Fruit fly (Drosophila melanogaster) whole organism, embryonic: ENCODE results near the gene CG6296.
A peak's percentile ranks its signal among the peaks of the same experiment; 100 is the strongest.

Experiments
- Aef1 ChIP-seq: fragments of 200-800 bp; sonication (Bioruptor generic); IDR thresholded peaks from 3 replicates; pipeline ENCODE4 v1.3.6; 2022; ENCODE audit warnings: missing biosample characterization, missing genetic modification characterization
- B-H1 ChIP-seq: fragments of 200-800 bp; sonication (Bioruptor generic); IDR thresholded peaks from 3 replicates; pipeline ENCODE4 v1.3.6; 2022; ENCODE audit warnings: missing biosample characterization, missing genetic modification characterization
- B-H2 ChIP-seq: fragments of 200-800 bp; sonication (Bioruptor generic); optimal IDR thresholded peaks from 2 replicates; lab custom pipeline; 2018; ENCODE audit warnings: missing biosample characterization, mild to moderate bottlenecking, missing genetic modification characterization
- CG10543 ChIP-seq: fragments of 200-800 bp; sonication (Bioruptor generic); optimal IDR thresholded peaks from 3 replicates; lab custom pipeline; 2017; ENCODE audit warnings: missing biosample characterization, mild to moderate bottlenecking, missing genetic modification characterization, moderate library complexity
- CG10654 ChIP-seq: fragments of 200-800 bp; sonication (Bioruptor generic); optimal IDR thresholded peaks from 2 replicates; lab custom pipeline; 2016; ENCODE audit warnings: missing biosample characterization, missing genetic modification characterization
- CG11093 ChIP-seq: fragments of 200-800 bp; sonication (Bioruptor generic); IDR thresholded peaks from 3 replicates; pipeline ENCODE4 v1.3.6; 2022; ENCODE audit warnings: missing biosample characterization, missing genetic modification characterization
- CG11247 ChIP-seq: fragments of 200-800 bp; sonication (Bioruptor generic); IDR thresholded peaks from 2 replicates; pipeline ENCODE4 v1.3.6; 2022; ENCODE audit warnings: missing biosample characterization, missing genetic modification characterization
- CG11560 ChIP-seq: fragments of 200-800 bp; sonication (Bioruptor generic); IDR thresholded peaks from 3 replicates; pipeline ENCODE4 v1.3.6; 2022; ENCODE audit warnings: missing biosample characterization, missing genetic modification characterization
- CG11695 ChIP-seq: fragments of 200-800 bp; sonication (Bioruptor generic); IDR thresholded peaks from 3 replicates; pipeline ENCODE4 v1.3.6; 2022; ENCODE audit warnings: missing biosample characterization, missing genetic modification characterization
- CG12071 ChIP-seq: fragments of 200-800 bp; sonication (Bioruptor generic); optimal IDR thresholded peaks from 3 replicates; lab custom pipeline; 2018; ENCODE audit warnings: missing biosample characterization, mild to moderate bottlenecking, missing genetic modification characterization
- CG12769 ChIP-seq: fragments of 200-800 bp; sonication (Bioruptor generic); optimal IDR thresholded peaks from 2 replicates; lab custom pipeline; 2019; ENCODE audit warnings: missing biosample characterization, mild to moderate bottlenecking, missing genetic modification characterization, moderate library complexity
- CG12942 ChIP-seq: fragments of 200-800 bp; sonication (Bioruptor generic); optimal IDR thresholded peaks from 3 replicates; lab custom pipeline; 2016; ENCODE audit warnings: missing biosample characterization, missing genetic modification characterization
- CG13296 ChIP-seq: fragments of 200-800 bp; sonication (Bioruptor generic); optimal IDR thresholded peaks from 3 replicates; lab custom pipeline; 2018; ENCODE audit warnings: missing biosample characterization, mild to moderate bottlenecking, missing genetic modification characterization
- CG13775 ChIP-seq: fragments of 200-800 bp; sonication (Bioruptor generic); optimal IDR thresholded peaks from 3 replicates; lab custom pipeline; 2017; ENCODE audit warnings: missing biosample characterization, mild to moderate bottlenecking, missing genetic modification characterization
- CG1603 ChIP-seq: fragments of 200-800 bp; sonication (Bioruptor generic); optimal IDR thresholded peaks from 2 replicates; lab custom pipeline; 2019; ENCODE audit warnings: missing biosample characterization, mild to moderate bottlenecking, missing genetic modification characterization, moderate library complexity
- CG17328 ChIP-seq: fragments of 200-800 bp; sonication (Bioruptor generic); IDR thresholded peaks from 2 replicates; pipeline ENCODE4 v1.3.6; 2022; ENCODE audit warnings: missing biosample characterization, missing genetic modification characterization
- CG1792 ChIP-seq: fragments of 200-800 bp; sonication (Bioruptor generic); optimal IDR thresholded peaks from 2 replicates; lab custom pipeline; 2016; ENCODE audit warnings: missing biosample characterization, missing genetic modification characterization
- CG18476 ChIP-seq: fragments of 200-800 bp; sonication (Bioruptor generic); optimal IDR thresholded peaks from 2 replicates; lab custom pipeline; 2016; ENCODE audit warnings: missing biosample characterization, mild to moderate bottlenecking, missing genetic modification characterization
- CG30431 ChIP-seq: fragments of 200-800 bp; sonication (Bioruptor generic); optimal IDR thresholded peaks from 2 replicates; lab custom pipeline; 2017; ENCODE audit warnings: missing biosample characterization, missing genetic modification characterization
- CG3281 ChIP-seq: fragments of 200-800 bp; sonication (Bioruptor generic); optimal IDR thresholded peaks from 3 replicates; lab custom pipeline; 2017; ENCODE audit warnings: missing biosample characterization, mild to moderate bottlenecking, missing genetic modification characterization
- CG5953 ChIP-seq: fragments of 200-800 bp; sonication (Bioruptor generic); IDR thresholded peaks from 2 replicates; pipeline ENCODE4 v1.3.6; 2022; ENCODE audit warnings: missing biosample characterization, missing genetic modification characterization
- CG8290 ChIP-seq, 3 experiments: fragments of 200-800 bp; sonication (Bioruptor generic); optimal IDR thresholded peaks; 2 replicates each; lab custom pipeline; 2016 to 2019; ENCODE audit warnings: missing biosample characterization in 3 of 3, missing genetic modification characterization in 3 of 3, mild to moderate bottlenecking in 2 of 3, moderate library complexity in 1 of 3
- CG9876 ChIP-seq: fragments of 200-800 bp; sonication (Bioruptor generic); optimal IDR thresholded peaks from 2 replicates; lab custom pipeline; 2016; ENCODE audit warnings: missing biosample characterization, missing genetic modification characterization
- Dp ChIP-seq: fragments of 200-800 bp; sonication (Bioruptor generic); optimal IDR thresholded peaks from 2 replicates; lab custom pipeline; 2018; ENCODE audit warnings: missing biosample characterization, mild to moderate bottlenecking, missing genetic modification characterization, moderate library complexity
- Ets65A ChIP-seq: fragments of 200-800 bp; sonication (Bioruptor generic); peaks from one replicate; lab custom pipeline; 2016; ENCODE audit warnings: missing biosample characterization, missing genetic modification characterization
- Fer1 ChIP-seq: fragments of 200-800 bp; sonication (Bioruptor generic); optimal IDR thresholded peaks from 2 replicates; lab custom pipeline; 2017; ENCODE audit warnings: missing biosample characterization, mild to moderate bottlenecking, missing genetic modification characterization
- GATAe ChIP-seq: fragments of 200-800 bp; sonication (Bioruptor generic); conservative IDR thresholded peaks from 2 replicates; pipeline ENCODE4 v1.3.6; 2022; ENCODE audit warnings: missing biosample characterization, missing genetic modification characterization
- Gsc ChIP-seq: fragments of 200-800 bp; sonication (Bioruptor generic); IDR thresholded peaks from 2 replicates; pipeline ENCODE4 v1.3.6; 2022; ENCODE audit warnings: missing biosample characterization, missing genetic modification characterization
- HmgZ ChIP-seq: fragments of 200-800 bp; sonication (Bioruptor generic); optimal IDR thresholded peaks from 2 replicates; lab custom pipeline; 2018; ENCODE audit warnings: missing biosample characterization, mild to moderate bottlenecking, missing genetic modification characterization
- Hmr ChIP-seq: fragments of 200-800 bp; sonication (Bioruptor generic); optimal IDR thresholded peaks from 3 replicates; lab custom pipeline; 2017; ENCODE audit warnings: mild to moderate bottlenecking, missing biosample characterization, missing genetic modification reagents, missing genetic modification characterization
- MTF-1 ChIP-seq: fragments of 200-800 bp; sonication (Bioruptor generic); optimal IDR thresholded peaks from 2 replicates; lab custom pipeline; 2018; ENCODE audit warnings: missing biosample characterization, mild to moderate bottlenecking, missing genetic modification characterization, borderline replicate concordance
- Med ChIP-seq: fragments of 200-800 bp; sonication (Bioruptor generic); peaks from one replicate; lab custom pipeline; 2016; ENCODE audit warnings: missing biosample characterization, missing genetic modification characterization, mild to moderate bottlenecking, inconsistent platforms, moderate library complexity
- Pdp1 ChIP-seq, 2 experiments: fragments of 200-800 bp; sonication (Bioruptor generic); optimal IDR thresholded peaks; 3 replicates each; lab custom pipeline; 2016; ENCODE audit warnings: missing biosample characterization in 2 of 2, missing genetic modification characterization in 2 of 2, mild to moderate bottlenecking in 1 of 2, moderate library complexity in 1 of 2
- Ptx1 ChIP-seq: fragments of 200-800 bp; sonication (Bioruptor generic); IDR thresholded peaks from 2 replicates; pipeline ENCODE4 v1.3.6; 2022; ENCODE audit warnings: missing biosample characterization, missing genetic modification characterization
- cwo ChIP-seq: fragments of 200-800 bp; sonication (Bioruptor generic); optimal IDR thresholded peaks from 3 replicates; lab custom pipeline; 2017; ENCODE audit warnings: missing biosample characterization, missing genetic modification characterization, mild to moderate bottlenecking, moderate library complexity, missing genetic modification reagents
- exex ChIP-seq: fragments of 200-800 bp; sonication (Bioruptor generic); optimal IDR thresholded peaks from 4 replicates; lab custom pipeline; 2018; ENCODE audit warnings: missing biosample characterization, mild to moderate bottlenecking, missing genetic modification characterization, moderate library complexity
- gem ChIP-seq: fragments of 200-800 bp; sonication (Bioruptor generic); optimal IDR thresholded peaks from 2 replicates; lab custom pipeline; 2019; ENCODE audit warnings: missing biosample characterization, mild to moderate bottlenecking, missing genetic modification characterization, moderate library complexity
- grn ChIP-seq: fragments of 200-800 bp; sonication (Bioruptor generic); optimal IDR thresholded peaks from 3 replicates; lab custom pipeline; 2017; ENCODE audit warnings: missing biosample characterization, missing genetic modification characterization
- lab ChIP-seq: fragments of 200-800 bp; sonication (Bioruptor generic); optimal IDR thresholded peaks from 3 replicates; lab custom pipeline; 2017; ENCODE audit warnings: missing biosample characterization, missing genetic modification characterization, mild to moderate bottlenecking, moderate library complexity, missing genetic modification reagents
- mirr ChIP-seq: fragments of 200-800 bp; sonication (Bioruptor generic); optimal IDR thresholded peaks from 3 replicates; lab custom pipeline; 2018; ENCODE audit warnings: missing biosample characterization, mild to moderate bottlenecking, missing genetic modification characterization
- nau ChIP-seq: fragments of 200-800 bp; sonication (Bioruptor generic); optimal IDR thresholded peaks from 3 replicates; lab custom pipeline; 2017; ENCODE audit warnings: missing biosample characterization, mild to moderate bottlenecking, missing genetic modification characterization, missing genetic modification reagents
- pan ChIP-seq, 4 experiments: fragments of >200 bp in 3 of 4; fragments of 200-800 bp in 1 of 4; sonication (Bioruptor generic) in 1 of 4; optimal IDR thresholded peaks in 3 of 4; IDR thresholded peaks in 1 of 4; 2 replicates each; pipeline versions ENCODE4 v1.3.6 to Lab custom; 2017 to 2022; ENCODE audit warnings: missing biosample characterization in 2 of 4, missing genetic modification characterization in 2 of 4, mixed read lengths in 1 of 4
- pb ChIP-seq: fragments of 200-800 bp; sonication (Bioruptor generic); optimal IDR thresholded peaks from 3 replicates; lab custom pipeline; 2016; ENCODE audit warnings: missing biosample characterization, missing genetic modification characterization
- sd ChIP-seq: fragments of 200-800 bp; sonication (Bioruptor generic); optimal IDR thresholded peaks from 3 replicates; lab custom pipeline; 2018; ENCODE audit warnings: missing biosample characterization, mild to moderate bottlenecking, missing genetic modification characterization, moderate library complexity
- slp2 ChIP-seq: fragments of 200-800 bp; sonication (Bioruptor generic); optimal IDR thresholded peaks from 2 replicates; lab custom pipeline; 2016; ENCODE audit warnings: missing biosample characterization, missing genetic modification characterization
- sob ChIP-seq: fragments of 200-800 bp; sonication (Bioruptor generic); IDR thresholded peaks from 2 replicates; pipeline ENCODE4 v1.3.6; 2022; ENCODE audit warnings: missing biosample characterization, missing genetic modification characterization
- stc ChIP-seq: fragments of 200-800 bp; sonication (Bioruptor generic); IDR thresholded peaks from 2 replicates; pipeline ENCODE4 v1.3.6; 2022; ENCODE audit warnings: missing biosample characterization, missing genetic modification characterization

The CG6296 gene

dm6 chr3R:26988412-26988981 is 16.8 kb downstream of the CG6296 start, which contains the start of gene CG31075 (continued):
- TF ChIP-seq CG10543 (GFP tag; lab: Kevin White, UChicago) (no peak), HmgZ (peak; percentile 22), Aef1 (GFP tag; lab: Robert Waterston, UW) (peak; percentile 77), pan (optimal IDR thresholded peaks at IDR 0.05; lab: Kevin White, UChicago) (no peak), pan (GFP tag; optimal IDR thresholded peaks at IDR 0.05 in 1 of 2, IDR thresholded peaks at IDR 0.05 in 1 of 2) (peak in 1 of 2 experiments; percentile 62), MTF-1 (GFP tag; lab: Kevin White, UChicago) (no peak), CG11247 (GFP tag; lab: Robert Waterston, UW) (peak; percentile 25; the same call in 1 of the 2 replicates), stc (GFP tag; lab: Robert Waterston, UW) (no peak; the same call in 1 of the 2 replicates), Ptx1 (GFP tag; lab: Robert Waterston, UW) (peak; percentile 49; the same call in 1 of the 2 replicates), GATAe (peak; percentile 17; the same call in 1 of the 2 replicates), CG18476 (GFP tag; lab: Kevin White, UChicago) (peak; percentile 52), CG1603 (tag; lab: Kevin White, UChicago) (peak; percentile 9), CG11560 (no peak), cwo (peak; percentile 63), CG5953 (GFP tag; lab: Robert Waterston, UW) (peak; percentile 65; the same call in 1 of the 2 replicates), pb (GFP tag; lab: Kevin White, UChicago) (no peak), CG10654 (GFP tag; lab: Kevin White, UChicago) (peak; percentile 8), Gsc (GFP tag; lab: Robert Waterston, UW) (no peak), CG17328 (GFP tag; lab: Robert Waterston, UW) (peak; percentile 58), Pdp1 (GFP tag; optimal IDR thresholded peaks at IDR 0.05; lab: Kevin White, UChicago) (peak in 1 of 2 experiments; percentile 2), nau (GFP tag; lab: Kevin White, UChicago) (peak; percentile 7)

DNA sequence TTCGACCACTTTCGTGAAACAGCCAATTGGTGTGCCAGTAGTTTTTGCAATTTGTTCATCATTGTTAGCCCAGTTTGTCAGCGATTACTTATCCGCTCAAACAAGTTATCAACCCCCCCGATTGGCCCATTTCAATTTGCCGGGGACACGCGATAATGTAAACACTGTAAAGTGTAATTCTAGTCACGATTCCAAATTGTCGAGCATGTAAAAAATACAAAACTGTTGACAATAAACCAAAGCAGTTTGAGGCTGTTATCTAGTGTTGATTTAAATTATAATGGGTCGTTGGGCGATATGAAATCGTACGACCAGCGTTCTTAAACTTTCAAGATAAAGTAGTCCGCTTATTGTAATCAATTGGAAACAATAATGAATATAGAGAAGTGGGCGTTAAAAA is 17.8 kb downstream of the CG6296 start:
- TF ChIP-seq Med (peak; percentile 51), CG8290 (GFP tag; optimal IDR thresholded peaks at IDR 0.05; lab: Kevin White, UChicago) (no peak), CG8290 (tag; optimal IDR thresholded peaks at IDR 0.05; lab: Kevin White, UChicago) (peak in 1 of 2 experiments; percentile 8), sob (GFP tag; lab: Robert Waterston, UW) (peak; percentile 45; the same call in 1 of the 2 replicates), CG1792 (GFP tag; lab: Kevin White, UChicago) (no peak), sd (tag; lab: Kevin White, UChicago) (no peak), slp2 (no peak), CG11695 (GFP tag; lab: Robert Waterston, UW) (no peak), CG30431 (GFP tag; lab: Kevin White, UChicago) (no peak), Hmr (peak; percentile 4), Fer1 (GFP tag; lab: Kevin White, UChicago) (peak; percentile 17), CG11093 (GFP tag; lab: Robert Waterston, UW) (no peak), Dp (GFP tag; lab: Kevin White, UChicago) (no peak), CG13296 (GFP tag; lab: Kevin White, UChicago) (peak; percentile 50), CG3281 (peak; percentile 7), gem (peak; percentile 1), CG10543 (GFP tag; lab: Kevin White, UChicago) (peak; percentile 32), B-H2 (peak; percentile 3), grn (GFP tag; lab: Kevin White, UChicago) (peak; percentile 13), lab (GFP tag; lab: Kevin White, UChicago) (peak; percentile 15), CG13775 (GFP tag; lab: Kevin White, UChicago) (no peak), B-H1 (GFP tag; lab: Robert Waterston, UW) (no peak), Ets65A (GFP tag; lab: Kevin White, UChicago) (peak; percentile 3), exex (peak; percentile 88), CG12071 (GFP tag; lab: Kevin White, UChicago) (peak; percentile 21), mirr (GFP tag; lab: Kevin White, UChicago) (peak; percentile 79), CG12769 (tag; lab: Kevin White, UChicago) (peak; percentile 9), CG12942 (GFP tag; lab: Kevin White, UChicago) (no peak), CG9876 (GFP tag; lab: Kevin White, UChicago) (no peak), cwo (peak; percentile 60)
- TF ChIP-seq, all 482 proteins: peak for 18
